Worm (Caenorhabditis elegans) whole organism, L1 larva: ENCODE data around the gene srt-20.

Source experiments
- C16A3.4 ChIP-seq: fragments of 150-350 bp; optimal IDR thresholded peaks from 2 replicates; lab custom pipeline; 2014; ENCODE audit warnings: missing biosample characterization, missing genetic modification characterization
- ama-1 ChIP-seq: fragments of 150-350 bp; optimal IDR thresholded peaks from 2 replicates; lab custom pipeline; 2014
- efl-3 ChIP-seq: fragments of 200-800 bp; sonication (Bioruptor generic); optimal IDR thresholded peaks from 2 replicates; lab custom pipeline; 2018; ENCODE audit warnings: mild to moderate bottlenecking, missing genetic modification characterization, missing compliant biosample characterization
- egl-27 ChIP-seq, 2 experiments: fragments of 150-350 bp in 1 of 2; sonication (generic microtip); optimal IDR thresholded peaks; 3 replicates each; lab custom pipeline; 2017 to 2018; ENCODE audit warnings: missing biosample characterization in 2 of 2, missing genetic modification characterization in 2 of 2, missing genetic modification reagents in 2 of 2
- fkh-10 ChIP-seq: sonication (generic microtip); optimal IDR thresholded peaks from 2 replicates; lab custom pipeline; 2017; ENCODE audit warnings: missing biosample characterization, missing genetic modification reagents, missing genetic modification characterization
- lin-13 ChIP-seq: fragments of 150-350 bp; optimal IDR thresholded peaks from 2 replicates; lab custom pipeline; 2014; ENCODE audit warnings: missing biosample characterization, missing genetic modification reagents, missing genetic modification characterization
- lsy-2 ChIP-seq, 2 experiments: fragments of 150-350 bp; optimal IDR thresholded peaks; 2 replicates each; lab custom pipeline; 2014; ENCODE audit warnings: missing biosample characterization in 2 of 2, missing genetic modification characterization in 2 of 2
- tbx-2 ChIP-seq: sonication (generic microtip); optimal IDR thresholded peaks from 2 replicates; lab custom pipeline; 2016; ENCODE audit warnings: missing genetic modification characterization, missing compliant biosample characterization

DNA sequence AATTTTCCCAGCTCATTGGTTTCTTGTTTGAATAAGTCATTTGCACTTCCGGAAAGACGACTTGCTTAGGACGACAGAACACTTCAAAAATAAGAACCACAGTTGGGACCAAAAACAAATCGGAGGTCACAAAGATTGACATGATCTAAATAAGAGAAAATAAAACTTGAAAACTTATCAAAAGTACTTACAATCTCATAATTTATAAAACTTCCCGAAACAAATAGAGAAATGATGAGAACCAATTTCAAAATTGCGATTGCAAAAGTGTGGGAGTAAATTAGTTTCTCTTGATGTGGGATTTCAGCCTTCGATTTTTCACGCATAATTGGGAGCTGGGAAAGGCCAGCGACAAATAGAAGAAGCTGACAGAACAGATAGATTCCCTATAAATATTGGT, 19.9 kb upstream of the srt-20 start, which contains the start of gene ZC132.11:
- no peak for TF ChIP-seq efl-3
- TF ChIP-seq lsy-2 (tag; optimal IDR thresholded peaks at IDR 0.05; lab: Kevin White, UChicago): no peak
- TF ChIP-seq lin-13 (GFP tag; lab: Kevin White, UChicago): no peak
- no peak for TF ChIP-seq C16A3.4 (tag; lab: Kevin White, UChicago)
- TF ChIP-seq ama-1: no peak
- no peak for TF ChIP-seq tbx-2 (tag; lab: Kevin White, UChicago)
- TF ChIP-seq fkh-10 (GFP tag; lab: Kevin White, UChicago): no peak
- TF ChIP-seq egl-27 (tag; optimal IDR thresholded peaks at IDR 0.05; lab: Kevin White, UChicago): no peak
